Worm (Caenorhabditis elegans) whole organism, late embryonic: ENCODE data around the gene fkh-2.

Experiments
- F13H6.1 ChIP-seq: sonication (generic microtip); optimal IDR thresholded peaks from 2 replicates; lab custom pipeline; 2016; ENCODE audit warnings: missing genetic modification characterization, missing compliant biosample characterization
- T23F11.4 ChIP-seq: fragments of 200-800 bp; sonication (Bioruptor generic); optimal IDR thresholded peaks from 2 replicates; lab custom pipeline; 2018; ENCODE audit warnings: mild to moderate bottlenecking, missing genetic modification characterization, missing compliant biosample characterization
- ceh-9 ChIP-seq: sonication (generic microtip); optimal IDR thresholded peaks from 2 replicates; lab custom pipeline; 2016; ENCODE audit warnings: mild to moderate bottlenecking, missing genetic modification characterization, inconsistent platforms, missing compliant biosample characterization
- elt-2 ChIP-seq: sonication (generic microtip); optimal IDR thresholded peaks from 2 replicates; lab custom pipeline; 2016; ENCODE audit warnings: missing genetic modification reagents, missing genetic modification characterization, missing compliant biosample characterization
- lim-6 ChIP-seq: sonication (generic microtip); optimal IDR thresholded peaks from 2 replicates; lab custom pipeline; 2016; ENCODE audit warnings: missing genetic modification characterization, missing compliant biosample characterization
- nfya-1 ChIP-seq: sonication (generic microtip); optimal IDR thresholded peaks from 2 replicates; lab custom pipeline; 2017; ENCODE audit warnings: missing genetic modification characterization, mild to moderate bottlenecking, missing compliant biosample characterization, antibody characterized with exemption, moderate library complexity
- nhr-11 ChIP-seq: fragments of 150-350 bp; optimal IDR thresholded peaks from 2 replicates; lab custom pipeline; 2014; ENCODE audit warnings: missing biosample characterization, missing genetic modification characterization
- pag-3 ChIP-seq: sonication (generic microtip); optimal IDR thresholded peaks from 2 replicates; lab custom pipeline; 2016; ENCODE audit warnings: missing compliant biosample characterization, missing genetic modification characterization, borderline replicate concordance
- pha-4 ChIP-seq: fragments of 150-350 bp; optimal IDR thresholded peaks from 2 replicates; lab custom pipeline; 2018; ENCODE audit warnings: missing biosample characterization, missing genetic modification reagents, missing genetic modification characterization
- pros-1 ChIP-seq: fragments of 150-350 bp; optimal IDR thresholded peaks from 2 replicates; lab custom pipeline; 2014; ENCODE audit warnings: missing biosample characterization, missing genetic modification reagents, missing genetic modification characterization
- sdc-2 ChIP-seq: sonication (generic microtip); optimal IDR thresholded peaks from 2 replicates; lab custom pipeline; 2016; ENCODE audit warnings: missing genotype, missing genetic modification characterization, missing compliant biosample characterization

- TF ChIP-seq elt-2 (no peak), pros-1 (tag; lab: Kevin White, UChicago) (no peak), ceh-9 (tag; lab: Kevin White, UChicago) (no peak), nhr-11 (tag; lab: Kevin White, UChicago) (no peak), T23F11.4 (GFP tag; lab: Kevin White, UChicago) (no peak), F13H6.1 (no peak), nfya-1 (no peak), lim-6 (tag; lab: Kevin White, UChicago) (no peak), pag-3 (tag; lab: Kevin White, UChicago) (no peak), pha-4 (tag; lab: Kevin White, UChicago) (no peak), sdc-2 (tag; lab: Kevin White, UChicago) (no peak)
Observed at ce11 chrX:3759820-3760219, 17.7 kb upstream of the fkh-2 start.
